Worm (Caenorhabditis elegans) whole organism, L1 larva: Measurements from ENCODE around the gene fbxa-158.

Experiments used
- alr-1 ChIP-seq: fragments of 200-800 bp; sonication (Bioruptor generic); optimal IDR thresholded peaks from 2 replicates; lab custom pipeline; 2018; ENCODE audit warnings: borderline replicate concordance, mild to moderate bottlenecking, missing genetic modification characterization, missing compliant biosample characterization
- aly-2 ChIP-seq: fragments of 150-350 bp; optimal IDR thresholded peaks from 2 replicates; lab custom pipeline; 2014; ENCODE audit warnings: missing biosample characterization, missing genetic modification characterization
- ama-1 ChIP-seq: fragments of 150-350 bp; optimal IDR thresholded peaks from 2 replicates; lab custom pipeline; 2014
- ces-1 ChIP-seq: fragments of 150-350 bp; optimal IDR thresholded peaks from 2 replicates; lab custom pipeline; 2014; ENCODE audit warnings: missing biosample characterization, missing genetic modification reagents, missing genetic modification characterization
- fkh-10 ChIP-seq: sonication (generic microtip); optimal IDR thresholded peaks from 2 replicates; lab custom pipeline; 2017; ENCODE audit warnings: missing biosample characterization, missing genetic modification reagents, missing genetic modification characterization
- nhr-20 ChIP-seq: sonication (generic microtip); optimal IDR thresholded peaks from 2 replicates; lab custom pipeline; 2016; ENCODE audit warnings: mild to moderate bottlenecking, missing genetic modification characterization, missing compliant biosample characterization
- snpc-4 ChIP-seq: fragments of 150-350 bp; optimal IDR thresholded peaks from 2 replicates; lab custom pipeline; 2014; ENCODE audit warnings: missing biosample characterization, missing genetic modification characterization
- unc-130 ChIP-seq: fragments of 150-350 bp; optimal IDR thresholded peaks from 2 replicates; lab custom pipeline; 2017; ENCODE audit warnings: missing biosample characterization, missing genetic modification characterization, inconsistent platforms

- TF ChIP-seq ces-1 = no peak
- no peak for TF ChIP-seq alr-1 (tag; lab: Kevin White, UChicago)
- TF ChIP-seq aly-2 (tag; lab: Kevin White, UChicago) = no peak
- TF ChIP-seq nhr-20 = no peak
- TF ChIP-seq fkh-10 (GFP tag; lab: Kevin White, UChicago) = no peak
- TF ChIP-seq ama-1 (lab: Kevin White, UChicago) = no peak
- no peak for TF ChIP-seq snpc-4 (tag; lab: Kevin White, UChicago)
- TF ChIP-seq unc-130 (tag; lab: Kevin White, UChicago) = no peak
Measured at ce11 chrII:1576772-1577171, 44.3 kb downstream of the fbxa-158 start.
